Fruit fly (Drosophila melanogaster) whole organism, wandering third instar larva: ENCODE measurements around the gene CG12539.

Experiments used
- Abd-B ChIP-seq: fragments of >200 bp; optimal IDR thresholded peaks from 2 replicates; lab custom pipeline; 2017; ENCODE audit warnings: missing biosample characterization, missing genetic modification characterization
- CrebA ChIP-seq: fragments of 200-800 bp; sonication (Bioruptor generic); optimal IDR thresholded peaks from 2 replicates; lab custom pipeline; 2016; ENCODE audit warnings: missing biosample characterization, mild to moderate bottlenecking, missing genetic modification characterization, borderline replicate concordance
- Hnf4 ChIP-seq: fragments of 200-800 bp; sonication (Bioruptor generic); optimal IDR thresholded peaks from 2 replicates; lab custom pipeline; 2016; ENCODE audit warnings: missing biosample characterization, mild to moderate bottlenecking, missing genetic modification characterization
- Hr78 ChIP-seq: fragments of >200 bp; optimal IDR thresholded peaks from 2 replicates; lab custom pipeline; 2017; ENCODE audit warnings: missing biosample characterization, missing genetic modification characterization
- pan ChIP-seq: fragments of >200 bp; optimal IDR thresholded peaks from 2 replicates; lab custom pipeline; 2017
- psq ChIP-seq: fragments of 200-800 bp; sonication (Bioruptor generic); optimal IDR thresholded peaks from 3 replicates; lab custom pipeline; 2017; ENCODE audit warnings: missing biosample characterization, mild to moderate bottlenecking, missing genetic modification characterization, moderate library complexity
- woc ChIP-seq: sonication (Bioruptor generic); optimal IDR thresholded peaks from 2 replicates; lab custom pipeline; 2016; ENCODE audit warnings: missing biosample characterization, mild to moderate bottlenecking, missing genetic modification characterization

dm6 chrX:14858951-14859350, 14.4 kb upstream of the CG12539 start, which contains the start of gene CG46399:
- TF ChIP-seq psq (GFP tag; lab: Kevin White, UChicago) (no peak), Hr78 (no peak), woc (GFP tag; lab: Kevin White, UChicago) (no peak), Abd-B (GFP tag; lab: Kevin White, UChicago) (no peak), pan (no peak), CrebA (GFP tag; lab: Kevin White, UChicago) (no peak), Hnf4 (GFP tag; lab: Kevin White, UChicago) (no peak)
